Fruit fly (Drosophila melanogaster) whole organism, prepupa: ENCODE measurements around the gene E5.

Experiments
- Blimp-1 ChIP-seq: fragments of 200-800 bp; sonication (Bioruptor generic); optimal IDR thresholded peaks from 3 replicates; lab custom pipeline; 2017; ENCODE audit warnings: missing biosample characterization, missing genetic modification characterization, mild to moderate bottlenecking, moderate library complexity, missing genetic modification reagents
- CG10631 ChIP-seq: fragments of 200-800 bp; sonication (Bioruptor generic); optimal IDR thresholded peaks from 2 replicates; lab custom pipeline; 2016; ENCODE audit warnings: missing biosample characterization, missing genetic modification characterization
- CG11762 ChIP-seq: fragments of 200-800 bp; sonication (Bioruptor generic); optimal IDR thresholded peaks from 3 replicates; lab custom pipeline; 2016; ENCODE audit warnings: missing biosample characterization, missing genetic modification characterization; ENCODE audit not compliant: insufficient read depth
- CG11902 ChIP-seq: fragments of 200-800 bp; sonication (Bioruptor generic); optimal IDR thresholded peaks from 3 replicates; lab custom pipeline; 2016; ENCODE audit warnings: missing biosample characterization, missing genetic modification characterization
- CG15336 ChIP-seq: fragments of 200-800 bp; sonication (Bioruptor generic); IDR thresholded peaks from 2 replicates; pipeline ENCODE4 v1.3.6; 2022; ENCODE audit warnings: missing biosample characterization, missing genetic modification characterization
- CG1621 ChIP-seq: fragments of 200-800 bp; sonication (Bioruptor generic); optimal IDR thresholded peaks from 3 replicates; lab custom pipeline; 2018; ENCODE audit warnings: missing biosample characterization, mild to moderate bottlenecking, missing genetic modification characterization
- CG16779 ChIP-seq: fragments of 200-800 bp; sonication (Bioruptor generic); optimal IDR thresholded peaks from 3 replicates; lab custom pipeline; 2017; ENCODE audit warnings: missing biosample characterization, mild to moderate bottlenecking, missing genetic modification characterization
- CG3032 ChIP-seq: fragments of 200-800 bp; optimal IDR thresholded peaks from 2 replicates; lab custom pipeline; 2019; ENCODE audit warnings: missing biosample characterization, mild to moderate bottlenecking, missing genetic modification characterization, moderate library complexity
- CG31627 ChIP-seq: fragments of 200-800 bp; sonication (Bioruptor generic); optimal IDR thresholded peaks from 3 replicates; lab custom pipeline; 2016; ENCODE audit warnings: missing biosample characterization, missing genetic modification characterization
- CG32006 ChIP-seq: fragments of 200-800 bp; sonication (Bioruptor generic); optimal IDR thresholded peaks from 3 replicates; lab custom pipeline; 2017; ENCODE audit warnings: missing biosample characterization, mild to moderate bottlenecking, missing genetic modification characterization
- CG34406 ChIP-seq: fragments of 200-800 bp; sonication (Bioruptor generic); optimal IDR thresholded peaks from 3 replicates; lab custom pipeline; 2016; ENCODE audit warnings: missing biosample characterization, missing genetic modification characterization
- CG3919 ChIP-seq: fragments of 200-800 bp; sonication (Bioruptor generic); optimal IDR thresholded peaks from 3 replicates; lab custom pipeline; 2016; ENCODE audit warnings: missing biosample characterization, missing genetic modification characterization
- CG4318 ChIP-seq: fragments of 200-800 bp; sonication (Bioruptor generic); optimal IDR thresholded peaks from 3 replicates; lab custom pipeline; 2017; ENCODE audit warnings: missing biosample characterization, mild to moderate bottlenecking, missing genetic modification characterization
- CG6276 ChIP-seq: fragments of 200-800 bp; sonication (Bioruptor generic); optimal IDR thresholded peaks from 2 replicates; lab custom pipeline; 2017; ENCODE audit warnings: missing biosample characterization, mild to moderate bottlenecking, missing genetic modification characterization
- CG6808 ChIP-seq: fragments of 200-800 bp; sonication (Bioruptor generic); optimal IDR thresholded peaks from 3 replicates; lab custom pipeline; 2017; ENCODE audit warnings: missing biosample characterization, missing genetic modification characterization, mild to moderate bottlenecking, moderate library complexity, missing genetic modification reagents
- CG6854 ChIP-seq: fragments of 200-800 bp; sonication (Bioruptor generic); optimal IDR thresholded peaks from 2 replicates; lab custom pipeline; 2017; ENCODE audit warnings: missing biosample characterization, mild to moderate bottlenecking, missing genetic modification characterization
- CG8119 ChIP-seq: fragments of 200-800 bp; sonication (Bioruptor generic); IDR thresholded peaks from 3 replicates; pipeline ENCODE4 v1.3.6; 2022; ENCODE audit warnings: missing biosample characterization, missing genetic modification characterization
- CG8632 ChIP-seq: fragments of 200-800 bp; sonication (Bioruptor generic); optimal IDR thresholded peaks from 3 replicates; lab custom pipeline; 2016; ENCODE audit warnings: missing biosample characterization, missing genetic modification characterization
- CG9139 ChIP-seq: fragments of 200-800 bp; sonication (Bioruptor generic); optimal IDR thresholded peaks from 3 replicates; lab custom pipeline; 2017; ENCODE audit warnings: missing biosample characterization, mild to moderate bottlenecking, missing genetic modification characterization
- Ets21C ChIP-seq: fragments of 200-800 bp; sonication (Bioruptor generic); optimal IDR thresholded peaks from 3 replicates; lab custom pipeline; 2016; ENCODE audit warnings: missing biosample characterization, missing genetic modification characterization
- Ets96B ChIP-seq: fragments of 200-800 bp; optimal IDR thresholded peaks from 2 replicates; lab custom pipeline; 2019; ENCODE audit warnings: missing biosample characterization, mild to moderate bottlenecking, missing genetic modification characterization, moderate library complexity
- Gug ChIP-seq: fragments of 200-800 bp; sonication (Bioruptor generic); IDR thresholded peaks from 2 replicates; pipeline ENCODE4 v1.3.6; 2022; ENCODE audit warnings: missing biosample characterization, missing genetic modification characterization
- Hr39 ChIP-seq: fragments of 200-800 bp; sonication (Bioruptor generic); optimal IDR thresholded peaks from 2 replicates; lab custom pipeline; 2016; ENCODE audit warnings: missing biosample characterization, missing genetic modification characterization
- Hr4 ChIP-seq: fragments of 200-800 bp; sonication (Bioruptor generic); optimal IDR thresholded peaks from 3 replicates; lab custom pipeline; 2016; ENCODE audit warnings: missing biosample characterization, missing genetic modification characterization
- Lpt ChIP-seq: fragments of 200-800 bp; sonication (Bioruptor generic); optimal IDR thresholded peaks from 3 replicates; lab custom pipeline; 2016; ENCODE audit warnings: missing biosample characterization, missing genetic modification characterization
- Met ChIP-seq: fragments of 200-800 bp; sonication (Bioruptor generic); optimal IDR thresholded peaks from 3 replicates; lab custom pipeline; 2016; ENCODE audit warnings: missing biosample characterization, missing genetic modification characterization
- OdsH ChIP-seq: fragments of 200-800 bp; sonication (Bioruptor generic); optimal IDR thresholded peaks from 3 replicates; lab custom pipeline; 2016; ENCODE audit warnings: missing biosample characterization, missing genetic modification characterization
- Smox ChIP-seq: fragments of 200-800 bp; sonication (Bioruptor generic); optimal IDR thresholded peaks from 3 replicates; lab custom pipeline; 2016; ENCODE audit warnings: missing biosample characterization, missing genetic modification characterization
- Sox15 ChIP-seq: fragments of 200-800 bp; sonication (Bioruptor generic); optimal IDR thresholded peaks from 3 replicates; lab custom pipeline; 2016; ENCODE audit warnings: missing biosample characterization, missing genetic modification characterization
- achi ChIP-seq: fragments of 200-800 bp; sonication (Bioruptor generic); optimal IDR thresholded peaks from 3 replicates; lab custom pipeline; 2016; ENCODE audit warnings: missing biosample characterization, missing genetic modification characterization
- acj6 ChIP-seq: fragments of 200-800 bp; sonication (Bioruptor generic); optimal IDR thresholded peaks from 3 replicates; lab custom pipeline; 2016; ENCODE audit warnings: missing biosample characterization, missing genetic modification characterization
- cyc ChIP-seq: fragments of 200-800 bp; sonication (Bioruptor generic); optimal IDR thresholded peaks from 3 replicates; lab custom pipeline; 2016; ENCODE audit warnings: missing biosample characterization, missing genetic modification characterization
- dac ChIP-seq: fragments of 200-800 bp; sonication (Bioruptor generic); optimal IDR thresholded peaks from 2 replicates; lab custom pipeline; 2017; ENCODE audit warnings: missing biosample characterization, mild to moderate bottlenecking, missing genetic modification characterization
- dsx ChIP-seq: fragments of 200-800 bp; optimal IDR thresholded peaks from 3 replicates; lab custom pipeline; 2019; ENCODE audit warnings: missing biosample characterization, mild to moderate bottlenecking, missing genetic modification characterization, moderate library complexity; ENCODE audit not compliant: poor library complexity, severe bottlenecking
- eg ChIP-seq: fragments of 200-800 bp; sonication (Bioruptor generic); IDR thresholded peaks from 3 replicates; pipeline ENCODE4 v1.3.6; 2022; ENCODE audit warnings: missing biosample characterization, missing genetic modification characterization
- fd59A ChIP-seq: fragments of 200-800 bp; sonication (Bioruptor generic); optimal IDR thresholded peaks from 2 replicates; lab custom pipeline; 2017; ENCODE audit warnings: missing biosample characterization, mild to moderate bottlenecking, missing genetic modification characterization, missing genetic modification reagents
- fd85E ChIP-seq: fragments of 200-800 bp; sonication (Bioruptor generic); optimal IDR thresholded peaks from 3 replicates; lab custom pipeline; 2016; ENCODE audit warnings: missing biosample characterization, missing genetic modification characterization
- fkh ChIP-seq: fragments of 200-800 bp; sonication (Bioruptor generic); optimal IDR thresholded peaks from 3 replicates; lab custom pipeline; 2017; ENCODE audit warnings: missing biosample characterization, mild to moderate bottlenecking, missing genetic modification characterization, moderate library complexity
- lz ChIP-seq: fragments of 200-800 bp; sonication (Bioruptor generic); optimal IDR thresholded peaks from 3 replicates; lab custom pipeline; 2016; ENCODE audit warnings: missing biosample characterization, missing genetic modification characterization
- salr ChIP-seq, 2 experiments: fragments of 200-800 bp; sonication (Bioruptor generic); optimal IDR thresholded peaks; 3 replicates each; lab custom pipeline; 2016 to 2018; ENCODE audit warnings: missing biosample characterization in 2 of 2, missing genetic modification characterization in 2 of 2, mild to moderate bottlenecking in 1 of 2
- spab ChIP-seq: fragments of 200-800 bp; sonication (Bioruptor generic); optimal IDR thresholded peaks from 2 replicates; lab custom pipeline; 2017; ENCODE audit warnings: missing biosample characterization, mild to moderate bottlenecking, missing genetic modification characterization, missing genetic modification reagents
- ss ChIP-seq, 2 experiments: fragments of 200-800 bp; sonication (Bioruptor generic); optimal IDR thresholded peaks; 2 replicates in 1 of 2; 3 replicates in 1 of 2; lab custom pipeline; 2017 to 2018; ENCODE audit warnings: mild to moderate bottlenecking in 2 of 2, missing biosample characterization in 2 of 2, missing genetic modification characterization in 2 of 2, moderate library complexity in 1 of 2
- svp ChIP-seq: fragments of 200-800 bp; sonication (Bioruptor generic); peaks from one replicate; lab custom pipeline; 2016; ENCODE audit warnings: missing biosample characterization, missing genetic modification characterization
- vri ChIP-seq: fragments of 200-800 bp; sonication (Bioruptor generic); optimal IDR thresholded peaks from 3 replicates; lab custom pipeline; 2016; ENCODE audit warnings: missing biosample characterization, mild to moderate bottlenecking, missing genetic modification characterization

The E5 gene

dm6 chr3R:13834551-13834950, 40.2 kb downstream of the E5 start:
- peak; percentile 93 for TF ChIP-seq svp
- TF ChIP-seq vri (GFP tag; lab: Kevin White, UChicago), result no peak
- TF ChIP-seq, all 60 proteins: peak for 1

- TF ChIP-seq CG10631 (GFP tag; lab: Kevin White, UChicago) (no peak), achi (GFP tag; lab: Kevin White, UChicago) (no peak), CG6808 (GFP tag; lab: Kevin White, UChicago) (no peak), Ets96B (tag; lab: Kevin White, UChicago) (no peak), fd85E (GFP tag; lab: Kevin White, UChicago) (no peak), dac (GFP tag; lab: Kevin White, UChicago) (no peak), acj6 (no peak), fkh (no peak), CG6276 (GFP tag; lab: Kevin White, UChicago) (no peak), vri (GFP tag; lab: Kevin White, UChicago) (no peak), cyc (GFP tag; lab: Kevin White, UChicago) (no peak), CG8632 (no peak), Met (GFP tag; lab: Kevin White, UChicago) (no peak), dsx (GFP tag; lab: Kevin White, UChicago) (no peak), Sox15 (GFP tag; lab: Kevin White, UChicago) (no peak), CG3919 (GFP tag; lab: Kevin White, UChicago) (no peak), CG16779 (tag; lab: Kevin White, UChicago) (no peak)
- TF ChIP-seq, all 60 proteins: peak for 0
These were observed 41.2 kb downstream of the E5 start for dm6 chr3R:13833515-13833914.

- TF ChIP-seq svp (peak; percentile 87), Ets21C (no peak), Gug (GFP tag; lab: Robert Waterston, UW) (no peak)
These were observed 41.8 kb downstream of the E5 start for dm6 chr3R:13832950-13833349.

- peak; percentile 71 for TF ChIP-seq Smox
- TF ChIP-seq fd59A (GFP tag; lab: Kevin White, UChicago), result no peak
- TF ChIP-seq CG4318 (GFP tag; lab: Kevin White, UChicago), result peak; percentile 52
- TF ChIP-seq vri (GFP tag; lab: Kevin White, UChicago), result peak; percentile 50
- peak; percentile 47 for TF ChIP-seq CG31627 (GFP tag; lab: Kevin White, UChicago)
- peak; percentile 79 for TF ChIP-seq OdsH (GFP tag; lab: Kevin White, UChicago)
- TF ChIP-seq fkh, result no peak
- TF ChIP-seq CG6808 (GFP tag; lab: Kevin White, UChicago), result peak; percentile 29
- no peak for TF ChIP-seq spab
- TF ChIP-seq eg (GFP tag; lab: Robert Waterston, UW), result peak; percentile 90
- no peak for TF ChIP-seq dac (GFP tag; lab: Kevin White, UChicago)
- peak; percentile 78 for TF ChIP-seq CG6854 (GFP tag; lab: Kevin White, UChicago)
- TF ChIP-seq CG32006, result peak; percentile 88
- TF ChIP-seq CG3032, result peak; percentile 45
- peak; percentile 41 for TF ChIP-seq Ets21C
- TF ChIP-seq lz (GFP tag; lab: Kevin White, UChicago), result peak; percentile 62
- TF ChIP-seq ss (GFP tag; optimal IDR thresholded peaks at IDR 0.05; lab: Kevin White, UChicago), result peak; percentile 39 to 78
- peak; percentile 97 for TF ChIP-seq CG8119 (GFP tag; lab: Robert Waterston, UW)
- peak; percentile 54 for TF ChIP-seq Hr39 (GFP tag; lab: Kevin White, UChicago)
- peak; percentile 96 for TF ChIP-seq CG15336
- 0 out of 2 replicates have a peak, but pooled peaks have one; percentile 70 for TF ChIP-seq Gug (GFP tag; lab: Robert Waterston, UW)
- TF ChIP-seq Lpt (GFP tag; lab: Kevin White, UChicago), result peak; percentile 33
- peak; percentile 87 for TF ChIP-seq svp
- peak; percentile 99 for TF ChIP-seq Blimp-1 (GFP tag; lab: Kevin White, UChicago)
- TF ChIP-seq CG9139, result peak; percentile 9
- peak; percentile 52 for TF ChIP-seq CG3919 (GFP tag; lab: Kevin White, UChicago)
- peak; percentile 89 for TF ChIP-seq CG34406 (GFP tag; lab: Kevin White, UChicago)
- peak; percentile 73 for TF ChIP-seq Hr4 (GFP tag; lab: Kevin White, UChicago)
- peak; percentile 11 for TF ChIP-seq CG11902
- peak; percentile 40 for TF ChIP-seq CG11762 (GFP tag; lab: Kevin White, UChicago)
- TF ChIP-seq CG1621, result no peak
- TF ChIP-seq cyc (GFP tag; lab: Kevin White, UChicago), result peak; percentile 30
- TF ChIP-seq salr (GFP tag; optimal IDR thresholded peaks at IDR 0.05; lab: Kevin White, UChicago), result peak in 1 of 2 experiments; percentile 18
These were observed 43.1 kb downstream of the E5 start for dm6 chr3R:13831596-13832119.
